Fruit fly (Drosophila melanogaster) whole organism, larva: ENCODE results near the gene Kap-alpha3.
A peak's percentile ranks its signal among the peaks of the same experiment; 100 is the strongest.

Experiments used
- noc ChIP-seq: fragments of 200-800 bp; sonication (Bioruptor generic); optimal IDR thresholded peaks from 3 replicates; lab custom pipeline; 2019; ENCODE audit warnings: missing biosample characterization, mild to moderate bottlenecking, missing genetic modification characterization, moderate library complexity

Gene Kap-alpha3

DNA sequence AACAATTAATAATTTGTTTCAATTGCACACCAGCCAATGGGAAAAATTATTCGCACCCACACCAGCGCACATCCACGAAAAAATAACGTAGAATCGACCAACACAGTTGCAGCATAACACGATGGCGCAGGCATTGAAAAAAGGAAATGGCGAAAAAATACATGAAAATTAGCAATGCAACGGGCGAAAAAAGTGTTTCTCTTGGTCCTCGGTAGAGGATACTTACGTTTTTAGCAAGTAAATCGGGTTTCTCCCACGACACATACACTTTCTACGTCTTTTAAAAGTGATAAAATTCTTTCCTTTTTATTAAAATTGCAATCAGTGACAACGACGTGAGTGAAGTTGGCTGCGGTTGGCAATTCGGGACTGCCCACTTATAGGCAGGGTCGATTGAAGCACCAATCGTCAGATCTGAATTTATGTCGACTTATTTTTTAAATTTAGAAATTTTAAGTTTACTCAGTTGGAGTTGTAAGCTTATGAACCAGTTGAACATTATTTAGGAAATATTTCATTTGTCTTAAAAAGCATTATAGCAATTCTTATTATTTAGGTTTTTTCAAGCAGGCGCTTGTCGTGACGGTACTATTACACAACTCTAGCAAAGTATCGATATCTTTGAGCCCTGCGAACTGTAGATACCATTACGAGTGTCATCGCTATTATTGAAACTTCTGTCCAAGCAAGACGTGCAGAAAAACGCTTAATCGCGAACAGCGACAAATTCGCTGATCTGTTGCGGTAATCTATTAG lies at the start of gene Kap-alpha3, which contains the start of gene Son:
Gene Kap-alpha3, minus strand, starts transcription at position 352 of the 756 bp plus-strand sequence.
Gene Son, plus strand, starts transcription at position 661 of the 756 bp plus-strand sequence.
- peak; percentile 89 for TF ChIP-seq noc (tag; lab: Kevin White, UChicago)

DNA sequence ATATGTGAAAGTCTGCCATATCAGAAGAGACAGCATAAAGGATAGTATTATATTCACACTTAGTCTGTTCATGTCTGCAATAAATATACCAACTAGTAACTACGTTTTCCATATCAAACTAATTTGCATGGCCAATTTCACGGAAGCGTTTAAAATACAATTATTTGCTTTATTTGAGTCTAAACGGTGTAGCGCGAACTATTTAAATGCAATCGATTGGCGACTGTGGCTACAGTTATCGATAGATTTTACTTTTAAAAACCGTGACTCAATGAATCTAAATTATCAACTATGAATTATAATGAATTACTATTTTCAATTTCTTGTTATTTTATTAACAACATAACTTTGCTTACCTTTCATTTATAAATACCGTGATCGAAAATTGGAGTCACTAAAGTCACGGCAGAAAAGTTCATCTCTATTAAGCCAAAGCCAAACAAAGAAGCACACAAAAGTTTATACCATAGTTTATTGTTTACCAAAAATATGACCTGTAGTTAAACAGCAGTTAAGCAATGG lies 49.4 kb upstream of the Kap-alpha3 start, which contains the start of the genes CG9427 and CG8319:
Gene CG9427, minus strand, starts transcription at position 51 of the 522 bp plus-strand sequence.
Gene CG8319, plus strand, starts transcription at position 442 of the 522 bp plus-strand sequence.
- TF ChIP-seq noc (tag; lab: Kevin White, UChicago): peak; percentile 93

DNA sequence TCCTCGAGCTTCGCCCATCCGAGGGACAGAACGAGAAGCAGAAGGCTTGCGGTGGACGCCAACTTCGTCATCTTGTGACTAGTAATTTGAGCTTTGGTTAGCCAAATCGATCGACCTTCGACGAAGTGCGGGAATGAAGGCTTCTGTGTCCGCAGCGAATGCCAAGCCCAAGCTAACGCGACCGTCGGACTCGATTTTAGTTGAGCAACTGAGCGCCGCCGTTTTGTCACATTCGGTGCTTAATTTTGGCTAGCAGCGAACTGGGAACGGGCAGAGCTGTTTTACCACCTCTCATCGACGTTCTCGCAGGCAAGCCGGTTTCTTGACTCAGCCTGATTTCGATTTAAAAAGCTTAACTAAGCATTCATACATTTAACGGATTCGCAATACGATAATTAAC lies 48.7 kb upstream of the Kap-alpha3 start:
- no peak for TF ChIP-seq noc (tag; lab: Kevin White, UChicago)

DNA sequence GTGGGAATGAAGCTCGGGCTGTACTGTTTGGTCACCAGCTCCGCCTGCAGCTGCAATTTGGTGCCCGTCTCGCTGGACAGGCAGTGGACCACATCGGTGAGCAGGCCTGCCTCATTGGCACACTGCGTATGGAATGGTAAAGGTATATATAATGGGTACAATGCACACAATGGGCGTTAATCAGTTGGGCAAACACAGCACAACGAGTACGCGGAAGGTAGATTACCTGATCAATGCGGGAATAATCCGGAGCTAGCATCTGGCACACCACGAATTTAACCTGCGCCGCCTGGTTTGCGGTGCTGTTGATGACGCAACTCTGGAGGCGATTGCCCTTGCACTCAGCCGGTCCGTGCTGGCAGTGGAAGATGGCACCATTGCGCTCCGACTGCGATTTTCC lies 47.9 kb upstream of the Kap-alpha3 start:
- no peak for TF ChIP-seq noc (tag; lab: Kevin White, UChicago)

DNA sequence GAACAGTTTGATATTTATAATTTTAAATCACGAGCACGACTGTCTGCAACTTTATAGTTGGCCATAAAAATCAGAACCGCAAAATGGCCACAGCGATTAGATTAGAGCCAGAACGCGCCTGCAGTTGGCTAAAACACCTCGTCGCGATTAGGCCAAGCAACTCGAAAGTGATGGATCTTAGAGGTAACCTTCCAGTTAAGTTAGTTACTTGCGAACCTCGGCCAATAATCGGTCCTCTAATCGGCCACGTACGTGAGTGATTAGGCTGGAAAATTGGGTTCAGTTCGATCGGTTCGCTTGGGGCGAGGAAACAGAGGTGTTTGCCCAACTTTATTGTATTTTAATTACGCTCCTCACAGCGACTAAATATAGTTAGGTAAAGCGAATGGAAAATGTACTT lies 42.7 kb upstream of the Kap-alpha3 start:
- TF ChIP-seq noc (tag; lab: Kevin White, UChicago): peak; percentile 84

DNA sequence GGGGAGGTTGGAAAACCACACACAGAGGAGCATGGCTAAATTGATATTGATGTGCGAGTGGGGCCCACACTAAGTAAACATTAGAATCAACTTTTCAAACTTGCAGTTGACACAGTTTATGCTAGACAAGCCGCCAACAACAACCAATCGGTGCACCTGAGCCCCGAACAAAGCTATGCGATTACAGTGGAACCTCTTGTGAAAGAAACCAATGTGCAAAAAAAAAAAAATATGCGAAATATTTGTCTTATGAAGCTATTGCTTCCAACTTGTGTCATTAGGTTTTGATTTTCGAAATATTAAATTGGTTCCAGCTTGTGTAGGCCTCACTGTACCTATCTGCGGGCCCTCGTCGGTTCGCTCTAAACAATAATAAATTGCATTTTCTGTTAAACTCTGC lies 40.8 kb upstream of the Kap-alpha3 start:
- TF ChIP-seq noc (tag; lab: Kevin White, UChicago): peak; percentile 60

DNA sequence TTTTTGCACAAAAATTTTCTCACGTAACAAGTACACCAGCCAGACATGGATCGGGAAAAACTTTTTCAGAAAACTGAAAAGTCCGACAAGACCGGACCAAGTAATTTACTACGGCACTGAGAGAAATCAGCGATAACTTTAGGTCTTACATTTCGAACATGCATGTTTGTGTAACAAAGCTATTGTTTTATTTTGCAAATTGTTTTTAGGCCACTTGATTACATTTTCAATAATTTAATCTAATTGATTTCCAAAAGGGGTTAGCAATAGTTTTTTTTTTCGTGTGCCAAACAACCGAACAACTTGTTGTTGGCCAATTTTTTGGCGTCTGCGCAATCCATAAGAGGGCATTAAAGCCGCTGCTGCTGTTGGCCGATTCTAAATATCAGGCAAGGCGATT lies 35.6 kb upstream of the Kap-alpha3 start:
- TF ChIP-seq noc (tag; lab: Kevin White, UChicago): peak; percentile 39

DNA sequence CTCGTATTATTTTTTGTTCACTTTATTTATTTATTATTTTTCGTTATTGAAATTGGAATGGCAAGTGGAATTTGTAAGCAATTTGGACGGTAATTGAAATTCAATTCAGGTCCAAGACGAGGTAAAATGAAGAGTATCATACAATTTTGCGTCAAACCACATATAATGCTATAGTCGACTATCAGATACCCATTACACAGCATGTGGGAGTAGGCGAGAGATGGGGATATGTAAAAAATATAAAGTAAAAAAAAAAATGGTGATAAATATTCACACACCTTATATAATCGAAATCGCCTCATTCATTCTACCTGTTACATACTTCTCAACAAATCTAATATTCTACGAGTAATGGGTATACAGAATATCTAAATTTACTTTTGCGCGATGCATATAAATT lies 34.7 kb upstream of the Kap-alpha3 start:
- peak; percentile 33 for TF ChIP-seq noc (tag; lab: Kevin White, UChicago)

DNA sequence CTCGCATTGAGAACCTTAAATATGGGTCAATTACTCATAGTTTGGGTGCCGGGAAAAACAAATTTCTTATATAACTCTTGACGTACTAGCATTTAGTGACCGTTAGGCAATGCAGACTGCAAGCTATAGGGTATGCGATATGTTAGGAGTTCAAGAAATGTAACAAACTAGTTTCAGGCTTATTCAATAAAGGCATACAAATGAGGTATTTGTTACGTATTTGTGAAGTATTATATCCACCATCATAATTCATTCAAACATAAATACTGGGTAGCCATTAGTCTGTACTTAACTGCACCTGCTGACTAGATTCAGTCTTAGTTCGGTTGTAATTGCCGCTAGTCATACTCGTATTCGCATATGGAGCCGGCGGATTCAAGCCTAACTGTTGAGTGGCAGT lies 30.7 kb upstream of the Kap-alpha3 start:
- no peak for TF ChIP-seq noc (tag; lab: Kevin White, UChicago)

DNA sequence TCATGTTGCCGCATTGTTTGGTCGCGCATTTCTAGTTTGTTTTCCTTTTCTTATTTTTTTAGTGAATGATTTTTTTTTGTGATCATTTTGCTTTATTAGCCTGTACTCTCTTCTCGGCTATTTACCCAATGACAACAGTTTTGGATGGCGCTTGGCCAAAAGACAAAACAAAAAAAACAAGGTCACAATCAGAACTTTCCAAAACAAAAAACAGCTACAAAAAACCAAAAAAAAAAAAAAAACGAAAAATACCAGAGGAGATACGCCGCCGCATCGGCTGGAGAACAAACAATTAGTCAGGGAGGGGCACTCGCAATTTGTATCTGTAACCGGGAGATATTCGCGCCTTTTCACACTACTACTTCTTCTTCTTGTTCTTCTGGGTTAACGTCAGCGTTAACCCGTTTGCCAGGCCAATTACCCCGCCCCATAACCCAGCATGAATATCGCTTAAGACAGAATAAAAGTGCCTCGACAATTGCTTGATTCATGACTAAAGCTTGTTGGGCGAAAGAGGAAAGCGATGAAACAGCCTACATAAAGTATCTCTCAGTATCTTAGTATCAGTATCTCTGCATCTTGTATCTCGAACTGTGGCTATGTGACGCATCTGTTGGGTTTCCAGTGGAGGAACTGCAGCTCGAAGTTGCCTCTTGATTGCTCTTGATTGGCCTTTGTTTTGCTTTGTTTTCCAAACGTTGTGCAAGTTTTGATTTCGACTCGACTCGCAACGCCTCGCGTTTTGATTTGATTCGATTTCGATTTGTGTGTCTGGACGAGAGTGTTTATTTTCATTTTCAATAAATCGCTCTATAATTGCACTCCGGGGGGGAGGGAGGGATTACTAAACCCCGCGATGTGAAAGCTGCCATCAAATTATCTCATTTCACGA lies 29.6 kb upstream of the Kap-alpha3 start:
- TF ChIP-seq noc (tag; lab: Kevin White, UChicago): no peak

DNA sequence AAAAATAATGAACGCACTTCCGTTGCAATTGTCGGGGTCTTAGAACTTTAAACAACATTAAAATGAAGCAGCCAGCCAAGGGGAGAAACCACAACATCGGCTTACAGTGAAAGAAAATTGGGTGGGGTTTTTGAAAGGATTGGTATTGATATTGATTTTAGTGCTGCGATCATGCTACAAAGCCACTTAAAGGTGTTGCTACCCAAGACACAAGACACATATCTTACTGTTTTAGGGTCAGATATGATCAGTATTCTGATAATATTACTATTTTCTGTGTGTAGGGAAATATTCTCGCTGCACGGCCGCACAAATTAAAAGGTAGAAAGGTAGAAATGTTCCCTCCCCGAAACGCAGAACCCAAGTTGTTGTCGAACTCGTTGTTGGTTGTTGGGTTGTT lies 27.6 kb upstream of the Kap-alpha3 start:
- TF ChIP-seq noc (tag; lab: Kevin White, UChicago): no peak

DNA sequence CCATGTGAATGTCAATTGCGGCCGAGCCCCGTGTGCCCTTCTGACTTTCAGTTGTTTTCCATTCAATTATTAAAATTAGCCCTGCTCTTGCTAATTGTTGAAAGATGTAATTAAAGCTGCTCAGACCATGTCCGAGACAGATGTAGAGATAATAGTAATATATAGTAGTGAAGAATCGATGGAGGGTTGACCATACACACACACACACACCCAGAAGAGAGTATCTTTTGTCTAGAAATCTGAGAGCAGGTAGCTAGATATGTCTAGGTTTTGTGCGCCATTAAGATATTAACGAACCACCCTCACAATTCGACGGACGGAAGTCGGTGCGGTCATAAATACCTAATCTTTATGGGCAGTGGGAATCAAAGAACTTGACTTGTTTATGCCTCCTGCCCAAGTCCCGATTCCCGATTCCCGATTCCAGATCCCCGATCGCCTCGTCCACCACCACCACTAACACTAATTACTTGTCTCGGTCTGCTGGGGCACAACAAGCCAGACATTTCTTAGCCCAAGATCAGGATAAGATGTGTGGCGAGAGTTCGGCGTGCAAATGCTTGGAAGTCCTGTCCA lies 27.0 kb upstream of the Kap-alpha3 start:
- TF ChIP-seq noc (tag; lab: Kevin White, UChicago): no peak

DNA sequence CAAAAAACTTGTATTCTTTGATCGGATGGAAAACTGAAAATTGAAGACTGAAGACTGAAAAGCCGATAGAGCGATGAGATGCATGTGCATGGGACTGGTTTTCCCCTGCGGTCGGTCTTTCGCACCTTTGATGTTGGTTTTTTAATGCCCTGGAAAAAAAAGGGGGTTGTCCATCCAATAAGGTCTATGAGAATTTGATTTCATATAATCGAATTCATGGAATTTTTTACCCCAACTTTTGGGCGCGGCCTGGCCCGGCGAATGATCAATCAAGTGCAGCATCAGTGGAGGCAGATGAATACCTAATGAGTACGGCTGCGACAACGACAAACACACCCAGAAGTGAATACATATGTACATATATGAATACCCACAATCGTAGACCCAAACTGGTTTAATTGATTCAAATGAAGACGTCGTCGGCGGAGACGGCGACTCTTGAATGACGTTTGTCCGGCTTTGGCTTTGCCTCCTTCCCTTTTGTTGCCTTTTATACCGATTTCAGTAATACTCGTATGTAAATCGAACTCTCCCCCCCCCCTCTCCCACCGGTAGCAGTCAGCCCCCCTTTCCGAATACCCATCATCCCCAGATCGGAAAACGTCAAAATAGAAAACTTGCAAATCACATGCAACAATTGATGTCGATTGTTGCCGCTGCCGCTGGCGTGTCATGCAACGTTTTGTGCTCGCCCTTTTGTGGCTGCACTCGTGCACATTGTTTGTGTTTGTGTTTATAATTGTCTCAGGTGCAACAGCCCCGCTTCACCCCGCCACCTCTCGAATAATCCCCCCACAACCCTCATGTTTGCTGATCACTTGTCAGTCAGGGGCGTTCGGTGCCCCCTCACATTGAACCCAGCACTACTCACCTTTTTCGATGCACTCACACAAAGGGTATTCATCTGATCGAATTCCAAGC lies 25.7 kb upstream of the Kap-alpha3 start:
- no peak for TF ChIP-seq noc (tag; lab: Kevin White, UChicago)

DNA sequence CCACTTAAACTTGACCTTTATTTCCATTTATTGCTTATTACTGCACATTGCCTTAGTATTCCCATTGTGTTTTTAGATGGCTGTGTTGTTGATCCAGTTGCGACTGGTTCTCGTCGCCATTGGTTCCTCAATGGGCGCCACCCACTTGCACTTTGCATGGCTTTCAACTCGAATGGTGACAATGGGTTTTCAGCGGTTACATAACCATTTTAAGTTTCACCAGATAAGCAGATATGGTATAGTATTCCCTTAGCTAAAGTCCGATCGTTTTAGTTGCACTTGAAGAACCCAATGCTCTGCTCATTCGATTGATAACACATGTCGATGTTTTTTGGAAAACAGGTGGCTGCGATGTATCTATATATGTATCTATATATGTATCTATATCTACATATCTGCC lies 24.4 kb upstream of the Kap-alpha3 start:
- TF ChIP-seq noc (tag; lab: Kevin White, UChicago): no peak
